Worm (Caenorhabditis elegans): ENCODE results near the gene F46C8.8.

DNA sequence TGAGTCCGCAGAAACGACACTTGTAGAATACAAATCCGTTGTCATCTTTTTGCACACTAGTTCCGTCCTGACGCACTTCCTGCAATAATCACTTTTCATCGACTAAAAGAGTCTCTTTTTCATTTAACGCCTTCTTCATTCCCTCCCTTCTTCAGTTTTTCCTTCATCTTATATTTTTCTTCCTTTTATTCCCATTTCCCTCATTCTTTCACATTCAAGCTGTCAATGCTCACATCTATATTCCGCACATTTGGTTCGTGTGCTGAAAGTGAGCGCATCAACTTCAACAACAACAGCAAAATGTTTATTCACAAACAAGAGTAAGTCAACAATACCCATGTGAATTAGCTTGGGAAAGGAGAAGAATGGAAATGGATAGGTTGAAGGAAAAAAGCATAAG is 17.8 kb upstream of the F46C8.8 start, which contains the start of gene pcyt-1:
- TF ChIP-seq ets-4 (GFP tag; optimal IDR thresholded peaks at IDR 0.05) (no peak), sptf-2 (GFP tag; optimal IDR thresholded peaks at IDR 0.05) (no peak), atf-7 (tag; optimal IDR thresholded peaks at IDR 0.05) (no peak), tbp1 (GFP tag; optimal IDR thresholded peaks at IDR 0.05) (no peak), ceh-100 (GFP tag; IDR thresholded peaks at IDR 0.05) (no peak), let-526 (GFP tag; IDR thresholded peaks at IDR 0.05) (no peak)

All from whole organism, young adult.